Worm (Caenorhabditis elegans): ENCODE measurements around the gene rgef-1.

DNA sequence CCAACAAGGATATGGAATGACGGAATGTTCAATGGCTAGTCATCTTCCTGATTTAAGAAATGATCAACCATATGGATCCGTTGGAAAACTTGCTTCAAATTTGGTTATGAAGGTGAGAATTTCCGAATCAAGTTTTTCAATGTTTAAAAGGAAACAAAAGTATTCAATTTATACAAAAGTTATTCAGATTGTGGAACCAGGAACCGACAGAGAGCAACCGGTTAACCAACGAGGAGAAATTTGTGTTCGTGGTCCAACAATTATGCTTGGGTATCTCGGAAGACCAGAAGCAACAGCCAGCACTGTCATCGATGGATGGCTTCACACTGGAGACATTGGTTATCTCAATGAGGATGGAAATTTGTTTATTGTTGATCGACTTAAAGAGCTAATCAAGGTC is 51.9 kb downstream of the rgef-1 start:
- TF ChIP-seq ceh-28 (tag; optimal IDR thresholded peaks at IDR 0.05) = no peak
- TF ChIP-seq dpl-1 (GFP tag; optimal IDR thresholded peaks at IDR 0.05) = no peak

Data from whole organism, L4 larva.